Fruit fly (Drosophila melanogaster) whole organism, pupa: ENCODE data around the gene CG14957.
A peak's percentile ranks its signal among the peaks of the same experiment; 100 is the strongest.

Source experiments
- CG10348 ChIP-seq: fragments of 200-800 bp; sonication (Bioruptor generic); IDR thresholded peaks from 2 replicates; pipeline ENCODE4 v1.3.6; 2022; ENCODE audit warnings: missing biosample characterization, missing genetic modification characterization
- CG12605 ChIP-seq: fragments of 200-800 bp; sonication (Bioruptor generic); IDR thresholded peaks from 2 replicates; pipeline ENCODE4 v1.3.6; 2022; ENCODE audit warnings: missing biosample characterization, missing genetic modification characterization
- CG13204 ChIP-seq: fragments of 200-800 bp; sonication (Bioruptor generic); optimal IDR thresholded peaks from 2 replicates; lab custom pipeline; 2018; ENCODE audit warnings: missing biosample characterization, mild to moderate bottlenecking, missing genetic modification characterization, moderate library complexity
- CG14655 ChIP-seq: fragments of 200-800 bp; sonication (Bioruptor generic); optimal IDR thresholded peaks from 3 replicates; lab custom pipeline; 2017; ENCODE audit warnings: mild to moderate bottlenecking, missing biosample characterization, missing genetic modification reagents, missing genetic modification characterization
- CG15710 ChIP-seq: fragments of 200-800 bp; sonication (Bioruptor generic); optimal IDR thresholded peaks from 2 replicates; lab custom pipeline; 2018; ENCODE audit warnings: missing biosample characterization, mild to moderate bottlenecking, missing genetic modification characterization, moderate library complexity
- CG17806 ChIP-seq: fragments of 200-800 bp; sonication (Bioruptor generic); optimal IDR thresholded peaks from 2 replicates; lab custom pipeline; 2018; ENCODE audit warnings: missing biosample characterization, mild to moderate bottlenecking, missing genetic modification characterization, moderate library complexity
- CG32121 ChIP-seq: fragments of 200-800 bp; sonication (Bioruptor generic); IDR thresholded peaks from 2 replicates; pipeline ENCODE4 v1.3.6; 2022; ENCODE audit warnings: missing biosample characterization, missing genetic modification characterization
- CG34367 ChIP-seq: fragments of 200-800 bp; sonication (Bioruptor generic); optimal IDR thresholded peaks from 2 replicates; lab custom pipeline; 2018; ENCODE audit warnings: missing biosample characterization, mild to moderate bottlenecking, missing genetic modification characterization
- CG4496 ChIP-seq: fragments of 200-800 bp; sonication (Bioruptor generic); IDR thresholded peaks from 3 replicates; pipeline ENCODE4 v1.3.6; 2022; ENCODE audit warnings: missing biosample characterization, missing genetic modification characterization
- CG8159 ChIP-seq: fragments of 200-800 bp; sonication (Bioruptor generic); optimal IDR thresholded peaks from 3 replicates; lab custom pipeline; 2018; ENCODE audit warnings: missing biosample characterization, mild to moderate bottlenecking, missing genetic modification characterization, moderate library complexity
- CG8301 ChIP-seq: fragments of 200-800 bp; sonication (Bioruptor generic); optimal IDR thresholded peaks from 2 replicates; lab custom pipeline; 2018; ENCODE audit warnings: missing biosample characterization, mild to moderate bottlenecking, missing genetic modification characterization
- CG9948 ChIP-seq: fragments of 200-800 bp; sonication (Bioruptor generic); optimal IDR thresholded peaks from 2 replicates; lab custom pipeline; 2018; ENCODE audit warnings: missing biosample characterization, mild to moderate bottlenecking, missing genetic modification characterization, moderate library complexity
- D1 ChIP-seq: fragments of 200-800 bp; sonication (Bioruptor generic); optimal IDR thresholded peaks from 2 replicates; lab custom pipeline; 2018; ENCODE audit warnings: missing biosample characterization, mild to moderate bottlenecking, missing genetic modification characterization, moderate library complexity
- EcR ChIP-seq: fragments of 200-800 bp; sonication (Bioruptor generic); optimal IDR thresholded peaks from 3 replicates; lab custom pipeline; 2019; ENCODE audit warnings: missing biosample characterization, missing genetic modification characterization, mild to moderate bottlenecking, moderate library complexity, missing genetic modification reagents
- Ets98B ChIP-seq: fragments of 200-800 bp; sonication (Bioruptor generic); IDR thresholded peaks from 2 replicates; pipeline ENCODE4 v1.3.6; 2022; ENCODE audit warnings: missing biosample characterization, missing genetic modification characterization
- Pif1A ChIP-seq: fragments of 200-800 bp; sonication (Bioruptor generic); optimal IDR thresholded peaks from 3 replicates; lab custom pipeline; 2016; ENCODE audit warnings: missing biosample characterization, missing genetic modification characterization
- Pif1B ChIP-seq: fragments of 200-800 bp; sonication (Bioruptor generic); optimal IDR thresholded peaks from 3 replicates; lab custom pipeline; 2016; ENCODE audit warnings: missing biosample characterization, missing genetic modification characterization
- Snoo ChIP-seq: fragments of 200-800 bp; sonication (Bioruptor generic); optimal IDR thresholded peaks from 3 replicates; lab custom pipeline; 2017; ENCODE audit warnings: missing biosample characterization, mild to moderate bottlenecking, missing genetic modification characterization, inconsistent platforms
- fd96Ca ChIP-seq: fragments of 200-800 bp; sonication (Bioruptor generic); IDR thresholded peaks from 3 replicates; pipeline ENCODE4 v1.3.6; 2022; ENCODE audit warnings: missing biosample characterization, missing genetic modification characterization
- gl ChIP-seq: fragments of 200-800 bp; sonication (Bioruptor generic); optimal IDR thresholded peaks from 2 replicates; lab custom pipeline; 2018; ENCODE audit warnings: missing biosample characterization, mild to moderate bottlenecking, missing genetic modification characterization
- rn ChIP-seq: fragments of 200-800 bp; sonication (Bioruptor generic); IDR thresholded peaks from 2 replicates; pipeline ENCODE4 v1.3.6; 2022; ENCODE audit warnings: missing biosample characterization, missing genetic modification characterization

Gene CG14957

DNA sequence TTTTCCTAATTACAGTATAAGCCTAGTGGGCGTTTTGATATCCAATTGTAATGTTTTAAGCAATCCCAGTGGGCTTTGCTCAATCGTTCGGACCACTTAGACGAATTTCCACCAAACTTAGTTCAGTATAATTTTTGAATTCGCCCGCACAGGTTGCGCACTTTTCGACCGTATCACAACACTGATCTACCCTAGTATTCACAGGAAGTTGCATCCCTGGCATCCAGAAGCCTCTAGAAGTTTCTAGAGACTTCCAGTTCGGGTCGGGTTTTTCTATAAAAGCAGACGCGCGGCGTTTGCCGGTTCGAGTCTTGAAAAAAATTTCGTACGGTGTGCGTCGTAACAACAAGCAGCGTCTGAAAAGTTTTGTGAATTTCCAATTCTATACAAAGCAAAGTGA, 5.5 kb downstream of the CG14957 start, which contains the start of gene Hsp83:
Hsp83 (plus strand) TSS at position 58 of the 400 bp plus-strand sequence.
- TF ChIP-seq CG9948 (tag; lab: Kevin White, UChicago) (peak; percentile 58), CG15710 (tag; lab: Kevin White, UChicago) (peak; percentile 76), Snoo (peak; percentile 97), gl (tag; lab: Kevin White, UChicago) (peak; percentile 95), EcR (peak; percentile 22), CG4496 (peak; percentile 95), CG8301 (tag; lab: Kevin White, UChicago) (no peak), CG14655 (no peak), D1 (tag; lab: Kevin White, UChicago) (no peak), CG13204 (GFP tag; lab: Kevin White, UChicago) (peak; percentile 95), CG32121 (GFP tag; lab: Robert Waterston, UW) (peak; percentile 87), CG34367 (tag; lab: Kevin White, UChicago) (peak; percentile 89), Ets98B (peak; percentile 94), CG17806 (tag; lab: Kevin White, UChicago) (peak; percentile 65), Pif1B (GFP tag; lab: Kevin White, UChicago) (peak; percentile 92), CG8159 (peak; percentile 72), CG12605 (GFP tag; lab: Robert Waterston, UW) (peak; percentile 94), Pif1A (GFP tag; lab: Kevin White, UChicago) (peak; percentile 96), fd96Ca (GFP tag; lab: Robert Waterston, UW) (peak; percentile 72; the same call in 2 of the 3 replicates), CG10348 (GFP tag; lab: Robert Waterston, UW) (no peak), rn (GFP tag; lab: Robert Waterston, UW) (no peak)

DNA sequence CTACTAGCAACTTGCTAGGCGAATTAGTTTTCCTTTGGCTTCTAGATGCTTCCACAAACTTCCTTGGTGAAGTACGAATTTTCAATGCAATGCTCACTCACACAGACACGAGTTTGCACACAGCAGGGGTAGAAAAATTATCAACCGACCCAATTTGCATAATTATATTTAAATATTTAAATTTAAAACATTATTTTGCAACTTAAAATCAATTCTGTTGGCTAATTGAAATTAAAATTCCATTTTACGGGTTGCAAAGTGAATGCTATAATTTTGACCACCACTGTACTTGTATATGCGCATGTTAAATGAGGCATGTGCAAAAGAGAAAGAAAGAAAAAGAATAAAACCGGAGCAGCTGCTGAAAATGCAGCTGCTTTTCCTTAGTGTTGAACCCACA, 6.7 kb downstream of the CG14957 start:
- TF ChIP-seq EcR: no peak
- TF ChIP-seq CG8159: peak; percentile 94
- TF ChIP-seq fd96Ca (GFP tag; lab: Robert Waterston, UW): peak; percentile 95
- TF ChIP-seq D1 (tag; lab: Kevin White, UChicago): no peak
- TF ChIP-seq CG13204 (GFP tag; lab: Kevin White, UChicago): peak; percentile 55
- peak; percentile 93 for TF ChIP-seq CG9948 (tag; lab: Kevin White, UChicago)
- TF ChIP-seq Pif1A (GFP tag; lab: Kevin White, UChicago): peak; percentile 98
- peak; percentile 96 for TF ChIP-seq CG17806 (tag; lab: Kevin White, UChicago)
- TF ChIP-seq CG4496: peak; percentile 99
- peak; percentile 98 for TF ChIP-seq Pif1B (GFP tag; lab: Kevin White, UChicago)
- peak; percentile 98 for TF ChIP-seq CG32121 (GFP tag; lab: Robert Waterston, UW)
- peak; percentile 84 for TF ChIP-seq CG10348 (GFP tag; lab: Robert Waterston, UW)
- TF ChIP-seq rn (GFP tag; lab: Robert Waterston, UW): peak; percentile 96
- peak; percentile 88 for TF ChIP-seq gl (tag; lab: Kevin White, UChicago)
- peak; percentile 96 for TF ChIP-seq CG34367 (tag; lab: Kevin White, UChicago)
- TF ChIP-seq CG12605 (GFP tag; lab: Robert Waterston, UW): peak; percentile 99
- peak; percentile 94 for TF ChIP-seq Snoo
- peak; percentile 97 for TF ChIP-seq CG8301 (tag; lab: Kevin White, UChicago)
- peak; percentile 98 for TF ChIP-seq Ets98B
- TF ChIP-seq CG14655: peak; percentile 96
- TF ChIP-seq CG15710 (tag; lab: Kevin White, UChicago): peak; percentile 92

DNA sequence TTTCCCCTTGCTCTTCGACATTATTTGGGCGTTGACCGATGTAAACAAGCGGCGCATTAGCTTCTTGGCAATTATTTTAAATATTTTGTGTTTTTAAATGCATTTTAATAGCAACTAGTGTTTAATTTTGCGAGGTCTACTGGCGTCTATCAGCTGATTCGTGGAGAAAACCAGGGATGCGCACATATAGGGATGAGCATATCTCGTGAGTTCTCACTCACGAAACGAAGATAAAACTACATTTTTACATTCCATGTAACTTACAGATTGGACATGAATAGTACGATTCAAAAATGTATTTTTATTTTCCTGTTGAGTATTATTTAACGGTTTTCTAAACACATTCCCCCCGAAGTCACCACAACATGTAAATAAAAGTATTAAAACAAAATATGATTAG, 10.1 kb downstream of the CG14957 start, which contains the start of gene CG14966:
CG14966 (minus strand) TSS at position 168 of the 400 bp plus-strand sequence.
- TF ChIP-seq gl (tag; lab: Kevin White, UChicago) (peak; percentile 6), CG12605 (GFP tag; lab: Robert Waterston, UW) (0 out of 2 replicates have a peak, but pooled peaks have one; percentile 19), rn (GFP tag; lab: Robert Waterston, UW) (no peak)

DNA sequence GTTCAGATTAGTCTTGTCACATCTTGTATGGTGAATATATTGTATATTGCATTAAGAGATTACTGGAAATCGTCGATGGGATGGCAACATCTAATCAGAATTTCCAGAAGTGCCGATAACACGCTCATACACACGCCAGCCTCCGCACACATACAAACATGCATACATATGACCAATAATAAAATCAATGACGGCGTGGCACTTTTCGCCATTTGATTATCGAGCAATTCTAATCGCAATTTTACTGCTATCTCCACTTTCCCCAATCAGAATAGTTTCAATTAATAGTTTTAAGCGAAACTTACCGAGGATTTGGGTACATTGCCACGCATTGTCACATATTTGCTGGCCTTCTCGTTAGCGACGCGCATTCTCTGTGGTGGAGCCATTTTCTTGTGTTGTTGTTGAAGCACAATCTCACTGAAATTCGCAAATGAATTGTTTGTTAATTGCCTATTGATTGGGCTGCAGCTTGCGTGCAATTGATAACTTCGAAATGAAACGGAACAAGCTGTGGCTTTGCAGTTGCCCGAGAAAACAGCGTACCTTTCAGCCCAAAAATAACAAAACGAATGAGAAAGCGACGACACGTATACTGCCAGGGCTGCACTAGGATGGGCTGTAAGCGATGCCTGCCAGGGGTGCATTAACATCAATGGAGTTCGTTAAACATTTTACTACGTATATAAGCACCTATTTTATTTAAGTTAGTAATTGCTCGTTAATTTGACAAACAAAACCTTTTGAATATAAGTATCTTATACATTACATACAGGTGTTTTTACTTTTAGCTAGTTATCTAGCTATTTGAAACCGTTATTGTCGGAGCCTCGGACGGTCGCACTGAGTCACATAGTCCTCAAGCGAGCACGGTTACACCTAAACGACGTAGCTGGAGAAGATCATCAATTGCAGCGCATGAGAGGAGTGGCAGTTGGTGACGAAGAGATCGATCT, 11.4 kb downstream of the CG14957 start, which contains the start of the genes CG32276 and gry:
CG32276 (minus strand) TSS at position 601 of the 956 bp plus-strand sequence.
gry (plus strand) TSS at position 644 of the 956 bp plus-strand sequence.
- TF ChIP-seq Ets98B (peak; percentile 58; the same call in 1 of the 2 replicates), Pif1B (GFP tag; lab: Kevin White, UChicago) (no peak), EcR (peak; percentile 35), CG32121 (GFP tag; lab: Robert Waterston, UW) (peak; percentile 76), CG34367 (tag; lab: Kevin White, UChicago) (peak; percentile 50), rn (GFP tag; lab: Robert Waterston, UW) (0 out of 2 replicates have a peak, but pooled peaks have one; percentile 32), CG4496 (peak; percentile 54; the same call in 2 of the 3 replicates), CG10348 (GFP tag; lab: Robert Waterston, UW) (no peak), Snoo (no peak), gl (tag; lab: Kevin White, UChicago) (no peak), CG9948 (tag; lab: Kevin White, UChicago) (no peak), CG15710 (tag; lab: Kevin White, UChicago) (peak; percentile 56), fd96Ca (GFP tag; lab: Robert Waterston, UW) (peak; percentile 77; the same call in 2 of the 3 replicates), CG17806 (tag; lab: Kevin White, UChicago) (peak; percentile 49), CG12605 (GFP tag; lab: Robert Waterston, UW) (peak; percentile 22; the same call in 1 of the 2 replicates), CG8159 (no peak), CG13204 (GFP tag; lab: Kevin White, UChicago) (no peak), Pif1A (GFP tag; lab: Kevin White, UChicago) (no peak)
